Worm (Caenorhabditis elegans): ENCODE results near the gene srx-28.

DNA sequence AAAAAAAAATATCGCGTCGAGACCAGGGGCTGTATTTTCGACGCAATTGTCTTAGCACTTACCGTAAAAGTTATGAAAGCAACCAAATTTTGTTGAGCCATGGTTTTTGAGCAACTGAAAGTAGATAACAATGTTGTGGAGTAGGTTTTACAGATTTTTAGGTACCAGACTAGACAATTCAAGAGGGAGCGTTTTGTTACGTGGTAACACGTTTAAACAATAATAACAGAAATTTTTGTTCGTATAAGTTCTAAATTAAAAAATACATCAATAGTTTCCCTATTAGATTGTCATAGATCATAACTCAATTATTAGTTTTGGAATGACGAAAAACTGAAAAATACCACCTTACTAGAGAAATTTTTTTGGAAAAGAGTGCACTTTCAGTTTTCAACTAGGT is 7.1 kb downstream of the srx-28 start, which contains the start of gene srx-24:
- no peak for TF ChIP-seq flt-1 (GFP tag; IDR thresholded peaks at IDR 0.05)
- no peak for TF ChIP-seq cog-1 (tag; optimal IDR thresholded peaks at IDR 0.05)
- no peak for TF ChIP-seq ztf-23 (GFP tag; IDR thresholded peaks at IDR 0.05)
- no peak for TF ChIP-seq ref-1 (GFP tag; conservative IDR thresholded peaks at IDR 0.05)
- TF ChIP-seq ztf-29 (GFP tag; IDR thresholded peaks at IDR 0.05) = no peak
- TF ChIP-seq med-1 (GFP tag; optimal IDR thresholded peaks at IDR 0.05; ENCODE audit: insufficient read depth) = no peak
- no peak for TF ChIP-seq tab-1 (GFP tag; IDR thresholded peaks at IDR 0.05)
- no peak for TF ChIP-seq T22C8.4 (GFP tag; IDR thresholded peaks at IDR 0.05)

All from whole organism, midembryonic.